Worm (Caenorhabditis elegans): ENCODE measurements around the gene T24C12.1.

ce11 chrX:2176361-2176880, 22.8 kb upstream of the T24C12.1 start, which contains the start of gene F48B9.8:
- TF ChIP-seq unc-39 (tag; optimal IDR thresholded peaks at IDR 0.05) (no peak), sea-2 (GFP tag; optimal IDR thresholded peaks at IDR 0.05) (no peak), nfya-1 (tag; optimal IDR thresholded peaks at IDR 0.05; ENCODE audit: insufficient read depth) (no peak), ceh-82 (tag; optimal IDR thresholded peaks at IDR 0.05) (no peak), fkh-2 (tag; optimal IDR thresholded peaks at IDR 0.05) (no peak), elt-1 (tag; optimal IDR thresholded peaks at IDR 0.05) (no peak), elt-3 (tag; optimal IDR thresholded peaks at IDR 0.05) (no peak), nhr-12 (tag; optimal IDR thresholded peaks at IDR 0.05) (no peak), ztf-11 (tag; optimal IDR thresholded peaks at IDR 0.05) (no peak), nhr-237 (tag; optimal IDR thresholded peaks at IDR 0.05) (no peak), elt-2 (tag; optimal IDR thresholded peaks at IDR 0.05) (peak; percentile 4), fkh-10 (GFP tag; optimal IDR thresholded peaks at IDR 0.05) (no peak)

Data from whole organism, L3 larva.